Worm (Caenorhabditis elegans): Measurements from ENCODE around the gene acbp-6.

ce11 chrII:11976727-11977259, 3.3 kb upstream of the acbp-6 start:
- TF ChIP-seq ztf-11 (tag; optimal IDR thresholded peaks at IDR 0.05) (no peak), nhr-6 (tag; optimal IDR thresholded peaks at IDR 0.05) (no peak), egl-27 (tag; optimal IDR thresholded peaks at IDR 0.05) (no peak), ama-1 (optimal IDR thresholded peaks at IDR 0.05) (no peak), snpc-4 (tag; optimal IDR thresholded peaks at IDR 0.05) (no peak), elt-3 (tag; optimal IDR thresholded peaks at IDR 0.05) (no peak)

Measured in whole organism, L2 larva.